Worm (Caenorhabditis elegans) whole organism, young adult: ENCODE results near the gene F42H10.3.
A peak's percentile ranks its signal among the peaks of the same experiment; 100 is the strongest.

ENCODE experiments used
- B0035.1 ChIP-seq: sonication (generic microtip); optimal IDR thresholded peaks from 2 replicates; lab custom pipeline; 2016; ENCODE audit warnings: missing genetic modification characterization, mild to moderate bottlenecking, missing compliant biosample characterization, missing genotype, missing genetic modification reagents
- D2030.7 ChIP-seq: fragments of 200-800 bp; sonication (Bioruptor generic); IDR thresholded peaks from 2 replicates; pipeline ENCODE4 v1.3.6; 2022; ENCODE audit warnings: missing genetic modification reagents, missing genetic modification characterization, missing compliant biosample characterization
- F22D6.2 ChIP-seq: sonication (generic microtip); optimal IDR thresholded peaks from 2 replicates; lab custom pipeline; 2016; ENCODE audit warnings: mild to moderate bottlenecking, missing genetic modification characterization, missing compliant biosample characterization
- F33H1.4 ChIP-seq: fragments of 200-800 bp; sonication (Bioruptor generic); IDR thresholded peaks from 2 replicates; pipeline ENCODE4 v1.3.6; 2022; ENCODE audit warnings: missing genetic modification reagents, missing genetic modification characterization, missing compliant biosample characterization
- F39B2.1 ChIP-seq: fragments of 200-800 bp; sonication (Bioruptor generic); IDR thresholded peaks from 2 replicates; pipeline ENCODE4 v1.3.6; 2022; ENCODE audit warnings: missing genetic modification reagents, missing genetic modification characterization, missing compliant biosample characterization
- F57A8.1 ChIP-seq: fragments of 200-800 bp; sonication (Bioruptor generic); optimal IDR thresholded peaks from 2 replicates; lab custom pipeline; 2018; ENCODE audit warnings: mild to moderate bottlenecking, missing genetic modification characterization, moderate library complexity, missing compliant biosample characterization
- Y53G8AR.9 ChIP-seq: fragments of 200-800 bp; sonication (Bioruptor generic); conservative IDR thresholded peaks from 2 replicates; pipeline ENCODE4 v1.3.6; 2022; ENCODE audit warnings: missing genetic modification reagents, missing genetic modification characterization, missing compliant biosample characterization
- aptf-3 ChIP-seq: fragments of 200-800 bp; sonication (Bioruptor generic); IDR thresholded peaks from 2 replicates; pipeline ENCODE4 v1.3.6; 2022; ENCODE audit warnings: missing genetic modification characterization, missing compliant biosample characterization
- atf-7 ChIP-seq: sonication (generic microtip); optimal IDR thresholded peaks from 2 replicates; lab custom pipeline; 2017; ENCODE audit warnings: mild to moderate bottlenecking, missing genetic modification characterization, missing compliant biosample characterization
- attf-3 ChIP-seq: fragments of 200-800 bp; sonication (Bioruptor generic); conservative IDR thresholded peaks from 2 replicates; pipeline ENCODE4 v1.3.6; 2022; ENCODE audit warnings: missing genetic modification reagents, missing genetic modification characterization, missing compliant biosample characterization
- attf-6 ChIP-seq: fragments of 200-800 bp; sonication (Bioruptor generic); IDR thresholded peaks from 2 replicates; pipeline ENCODE4 v1.3.6; 2022; ENCODE audit warnings: missing genetic modification reagents, missing genetic modification characterization, missing compliant biosample characterization
- bed-2 ChIP-seq: fragments of 200-800 bp; sonication (Bioruptor generic); IDR thresholded peaks from 2 replicates; pipeline ENCODE4 v1.3.6; 2022; ENCODE audit warnings: missing genetic modification reagents, missing genetic modification characterization, missing compliant biosample characterization
- cebp-1 ChIP-seq, 2 experiments: fragments of 200-800 bp in 1 of 2; sonication (Bioruptor generic) in 1 of 2; sonication (generic microtip) in 1 of 2; IDR thresholded peaks in 1 of 2; optimal IDR thresholded peaks in 1 of 2; 2 replicates each; pipeline versions ENCODE4 v1.3.6 to Lab custom; 2017 to 2022; ENCODE audit warnings: missing compliant biosample characterization in 2 of 2, missing genetic modification characterization in 2 of 2, mild to moderate bottlenecking in 1 of 2, missing genetic modification reagents in 1 of 2, moderate library complexity in 1 of 2
- ceh-100 ChIP-seq: fragments of 200-800 bp; sonication (Bioruptor generic); IDR thresholded peaks from 2 replicates; pipeline ENCODE4 v1.3.6; 2022; ENCODE audit warnings: missing genetic modification reagents, missing genetic modification characterization, missing compliant biosample characterization
- ceh-91 ChIP-seq: fragments of 200-800 bp; sonication (Bioruptor generic); IDR thresholded peaks from 2 replicates; pipeline ENCODE4 v1.3.6; 2022; ENCODE audit warnings: missing genetic modification reagents, missing genetic modification characterization, missing compliant biosample characterization
- dox-1 ChIP-seq: fragments of 200-800 bp; sonication (Bioruptor generic); IDR thresholded peaks from 2 replicates; pipeline ENCODE4 v1.3.6; 2022; ENCODE audit warnings: missing genetic modification reagents, missing genetic modification characterization, missing compliant biosample characterization
- egl-18 ChIP-seq: fragments of 200-800 bp; sonication (Bioruptor generic); IDR thresholded peaks from 2 replicates; pipeline ENCODE4 v1.3.6; 2022; ENCODE audit warnings: missing genetic modification reagents, missing genetic modification characterization, missing compliant biosample characterization
- ekl-4 ChIP-seq: fragments of 200-800 bp; sonication (Bioruptor generic); IDR thresholded peaks from 2 replicates; pipeline ENCODE4 v1.3.6; 2022; ENCODE audit warnings: missing genetic modification reagents, missing genetic modification characterization, missing compliant biosample characterization
- fkh-3 ChIP-seq: sonication (generic microtip); optimal IDR thresholded peaks from 2 replicates; lab custom pipeline; 2016; ENCODE audit warnings: mild to moderate bottlenecking, missing genetic modification characterization, missing compliant biosample characterization
- hlh-26 ChIP-seq: fragments of 200-800 bp; sonication (Bioruptor generic); conservative IDR thresholded peaks from 2 replicates; pipeline ENCODE4 v1.3.6; 2022; ENCODE audit warnings: missing genetic modification reagents, missing genetic modification characterization, missing compliant biosample characterization
- lir-1 ChIP-seq: fragments of 200-800 bp; sonication (Bioruptor generic); conservative IDR thresholded peaks from 2 replicates; pipeline ENCODE4 v1.3.6; 2022; ENCODE audit warnings: missing genetic modification reagents, missing genetic modification characterization, missing compliant biosample characterization
- lsl-1 ChIP-seq: fragments of 200-800 bp; sonication (Bioruptor generic); optimal IDR thresholded peaks from 2 replicates; lab custom pipeline; 2018; ENCODE audit warnings: mild to moderate bottlenecking, missing genetic modification characterization, moderate library complexity, missing compliant biosample characterization
- madf-3 ChIP-seq: fragments of 200-800 bp; sonication (Bioruptor generic); IDR thresholded peaks from 2 replicates; pipeline ENCODE4 v1.3.6; 2022; ENCODE audit warnings: missing genetic modification reagents, missing genetic modification characterization, missing compliant biosample characterization
- madf-6 ChIP-seq: fragments of 200-800 bp; sonication (Bioruptor generic); IDR thresholded peaks from 2 replicates; pipeline ENCODE4 v1.3.6; 2022; ENCODE audit warnings: missing genetic modification reagents, missing genetic modification characterization, missing compliant biosample characterization
- madf-8 ChIP-seq: fragments of 200-800 bp; sonication (Bioruptor generic); conservative IDR thresholded peaks from 2 replicates; pipeline ENCODE4 v1.3.6; 2022; ENCODE audit warnings: missing genetic modification reagents, missing genetic modification characterization, missing compliant biosample characterization
- mcd-1 ChIP-seq: fragments of 200-800 bp; sonication (Bioruptor generic); IDR thresholded peaks from 2 replicates; pipeline ENCODE4 v1.3.6; 2022; ENCODE audit warnings: missing genetic modification reagents, missing genetic modification characterization, missing compliant biosample characterization
- nfyb-1 ChIP-seq: fragments of 200-800 bp; sonication (Bioruptor generic); IDR thresholded peaks from 2 replicates; pipeline ENCODE4 v1.3.6; 2022; ENCODE audit warnings: missing genetic modification reagents, missing genetic modification characterization, missing compliant biosample characterization
- nhr-80 ChIP-seq: sonication (generic microtip); optimal IDR thresholded peaks from 2 replicates; lab custom pipeline; 2016; ENCODE audit warnings: missing genetic modification characterization, missing compliant biosample characterization
- pbrm-1 ChIP-seq: fragments of 200-800 bp; sonication (Bioruptor generic); IDR thresholded peaks from 2 replicates; pipeline ENCODE4 v1.3.6; 2022; ENCODE audit warnings: missing genetic modification reagents, missing genetic modification characterization, missing compliant biosample characterization
- snpc-3.4 ChIP-seq: sonication (generic microtip); optimal IDR thresholded peaks from 2 replicates; lab custom pipeline; 2017; ENCODE audit warnings: missing genetic modification characterization, mild to moderate bottlenecking, missing compliant biosample characterization, antibody characterized with exemption, moderate library complexity, missing genotype, missing genetic modification reagents
- snpc-4 ChIP-seq, 5 experiments: fragments of 150-350 bp in 1 of 5; sonication (generic microtip) in 4 of 5; optimal IDR thresholded peaks; 2 replicates each; lab custom pipeline; 2014 to 2018; ENCODE audit warnings: missing genetic modification characterization in 5 of 5, missing biosample characterization in 3 of 5, antibody characterized with exemption in 2 of 5, mild to moderate bottlenecking in 2 of 5, missing compliant biosample characterization in 2 of 5, missing genotype in 2 of 5, moderate library complexity in 2 of 5, missing genetic modification reagents in 1 of 5
- tbx-9 ChIP-seq: sonication (generic microtip); optimal IDR thresholded peaks from 2 replicates; lab custom pipeline; 2016; ENCODE audit warnings: borderline replicate concordance, missing genetic modification characterization, inconsistent platforms, missing compliant biosample characterization
- unc-130 ChIP-seq: sonication (generic microtip); optimal IDR thresholded peaks from 2 replicates; lab custom pipeline; 2016; ENCODE audit warnings: missing genetic modification reagents, missing genetic modification characterization, missing compliant biosample characterization
- xnd-1 ChIP-seq: sonication (generic microtip); optimal IDR thresholded peaks from 2 replicates; lab custom pipeline; 2016; ENCODE audit warnings: missing genotype, missing genetic modification reagents, missing genetic modification characterization, missing compliant biosample characterization
- zim-3 ChIP-seq: sonication (generic microtip); optimal IDR thresholded peaks from 2 replicates; lab custom pipeline; 2017; ENCODE audit warnings: mild to moderate bottlenecking, missing genetic modification characterization, moderate library complexity, missing compliant biosample characterization
- ztf-18 ChIP-seq: sonication (generic microtip); optimal IDR thresholded peaks from 2 replicates; lab custom pipeline; 2016; ENCODE audit warnings: missing genotype, mild to moderate bottlenecking, missing genetic modification characterization, missing compliant biosample characterization

The F42H10.3 gene

ce11 chrIII:8479322-8479864 lies 4.6 kb upstream of the F42H10.3 start:
- TF ChIP-seq fkh-3 (tag; lab: Kevin White, UChicago) (no peak), tbx-9 (tag; lab: Kevin White, UChicago) (no peak), madf-8 (GFP tag; lab: Robert Waterston, UW) (0 out of 2 replicates have a peak, but pooled peaks have one; percentile 39), dox-1 (peak; percentile 47), xnd-1 (peak; percentile 72), cebp-1 (GFP tag; IDR thresholded peaks at IDR 0.05; lab: Robert Waterston, UW) (no peak), cebp-1 (tag; optimal IDR thresholded peaks at IDR 0.05; lab: Kevin White, UChicago) (peak; percentile 32), ceh-100 (GFP tag; lab: Robert Waterston, UW) (no peak), nhr-80 (tag; lab: Kevin White, UChicago) (peak; percentile 42), lsl-1 (GFP tag; lab: Kevin White, UChicago) (peak; percentile 89), F33H1.4 (peak; percentile 43; the same call in 1 of the 2 replicates)

ce11 chrIII:8480355-8480754 lies 3.6 kb upstream of the F42H10.3 start, which contains the start of gene F42H10.6:
F42H10.6 (minus strand) TSS chrIII:8480455.
- no peak for TF ChIP-seq ztf-18
- no peak for TF ChIP-seq ceh-91
- no peak for TF ChIP-seq bed-2 (GFP tag; lab: Robert Waterston, UW)
- no peak for TF ChIP-seq mcd-1 (GFP tag; lab: Robert Waterston, UW)
- TF ChIP-seq F57A8.1 (GFP tag; lab: Kevin White, UChicago), result no peak
- TF ChIP-seq pbrm-1 (GFP tag; lab: Robert Waterston, UW), result no peak
- no peak for TF ChIP-seq aptf-3 (GFP tag; lab: Robert Waterston, UW)
- no peak for TF ChIP-seq ekl-4 (GFP tag; lab: Robert Waterston, UW)
- no peak for TF ChIP-seq B0035.1 (tag; lab: Kevin White, UChicago)
- TF ChIP-seq nfyb-1 (GFP tag; lab: Robert Waterston, UW), result no peak
- TF ChIP-seq tbx-9 (tag; lab: Kevin White, UChicago), result no peak
- TF ChIP-seq madf-3 (GFP tag; lab: Robert Waterston, UW), result no peak
- no peak for TF ChIP-seq zim-3
- TF ChIP-seq F22D6.2, result no peak
- TF ChIP-seq attf-6, result no peak
- no peak for TF ChIP-seq egl-18
- TF ChIP-seq unc-130 (GFP tag; lab: Kevin White, UChicago), result no peak
- no peak for TF ChIP-seq madf-8 (GFP tag; lab: Robert Waterston, UW)
- TF ChIP-seq snpc-4 (GFP tag; optimal IDR thresholded peaks at IDR 0.05; lab: Kevin White, UChicago), result no peak
- no peak for TF ChIP-seq snpc-4 (tag; optimal IDR thresholded peaks at IDR 0.05; lab: Kevin White, UChicago)
- no peak for TF ChIP-seq F39B2.1 (GFP tag; lab: Robert Waterston, UW)

ce11 chrIII:8490254-8490653 lies 6.3 kb downstream of the F42H10.3 start, which contains the start of the genes ess-2 and F42H10.2:
ess-2 (minus strand) TSS chrIII:8490352.
F42H10.2 (plus strand) TSS chrIII:8490620.
- no peak for TF ChIP-seq hlh-26 (GFP tag; lab: Robert Waterston, UW)
- peak; percentile 89 for TF ChIP-seq cebp-1 (GFP tag; IDR thresholded peaks at IDR 0.05; lab: Robert Waterston, UW)
- TF ChIP-seq cebp-1 (tag; optimal IDR thresholded peaks at IDR 0.05; lab: Kevin White, UChicago), result peak; percentile 95
- TF ChIP-seq attf-3 (GFP tag; lab: Robert Waterston, UW), result peak; percentile 92

ce11 chrIII:8491945-8492344 lies 8.0 kb downstream of the F42H10.3 start:
- TF ChIP-seq madf-6, result peak; percentile 83
- TF ChIP-seq snpc-3.4 (tag; lab: Kevin White, UChicago), result no peak
- peak; percentile 82 for TF ChIP-seq F33H1.4
- no peak for TF ChIP-seq lir-1 (GFP tag; lab: Robert Waterston, UW)
- TF ChIP-seq Y53G8AR.9 (GFP tag; lab: Robert Waterston, UW), result peak; percentile 54; the same call in 1 of the 2 replicates
- TF ChIP-seq lsl-1 (GFP tag; lab: Kevin White, UChicago), result peak; percentile 87
- TF ChIP-seq madf-8 (GFP tag; lab: Robert Waterston, UW), result peak; percentile 54
- TF ChIP-seq xnd-1, result peak; percentile 55
- peak; percentile 47; the same call in 1 of the 2 replicates for TF ChIP-seq D2030.7 (GFP tag; lab: Robert Waterston, UW)
- no peak for TF ChIP-seq atf-7 (tag; lab: Kevin White, UChicago)
